Worm (Caenorhabditis elegans) whole organism, L3 larva: ENCODE results near the gene W04B5.3.

ENCODE experiments used
- R02D3.7 ChIP-seq: fragments of 150-350 bp; optimal IDR thresholded peaks from 2 replicates; lab custom pipeline; 2014; ENCODE audit warnings: missing biosample characterization, missing genetic modification characterization
- ZK546.5 ChIP-seq: sonication (generic microtip); optimal IDR thresholded peaks from 2 replicates; lab custom pipeline; 2017; ENCODE audit warnings: missing biosample characterization, missing genetic modification characterization
- ama-1 ChIP-seq: fragments of 150-350 bp; optimal IDR thresholded peaks from 2 replicates; lab custom pipeline; 2018
- ceh-16 ChIP-seq: sonication (generic microtip); optimal IDR thresholded peaks from 2 replicates; lab custom pipeline; 2017; ENCODE audit warnings: missing biosample characterization, missing genetic modification characterization
- ceh-28 ChIP-seq: fragments of 150-350 bp; optimal IDR thresholded peaks from 2 replicates; lab custom pipeline; 2014; ENCODE audit warnings: missing biosample characterization, missing genetic modification reagents, missing genetic modification characterization
- ceh-9 ChIP-seq: sonication (generic microtip); optimal IDR thresholded peaks from 2 replicates; lab custom pipeline; 2018; ENCODE audit warnings: missing biosample characterization, missing genetic modification characterization
- daf-12 ChIP-seq: fragments of 150-350 bp; optimal IDR thresholded peaks from 2 replicates; lab custom pipeline; 2014; ENCODE audit warnings: missing biosample characterization, missing genetic modification reagents, missing genetic modification characterization
- egl-5 ChIP-seq: fragments of 150-350 bp; optimal IDR thresholded peaks from 2 replicates; lab custom pipeline; 2017; ENCODE audit warnings: missing biosample characterization, missing genetic modification reagents, missing genetic modification characterization, inconsistent platforms
- elt-3 ChIP-seq, 3 experiments: fragments of 150-350 bp in 1 of 3; sonication (generic microtip) in 2 of 3; optimal IDR thresholded peaks; 2 replicates in 2 of 3; 4 replicates in 1 of 3; lab custom pipeline; 2014 to 2017; ENCODE audit warnings: missing biosample characterization in 3 of 3, missing genetic modification characterization in 3 of 3
- eor-1 ChIP-seq, 2 experiments: fragments of 150-350 bp; optimal IDR thresholded peaks; 2 replicates each; lab custom pipeline; 2014 to 2018; ENCODE audit warnings: missing biosample characterization in 2 of 2, missing genetic modification characterization in 2 of 2
- fkh-10 ChIP-seq: sonication (generic microtip); optimal IDR thresholded peaks from 2 replicates; lab custom pipeline; 2017; ENCODE audit warnings: missing biosample characterization, missing genetic modification reagents, missing genetic modification characterization
- fkh-2 ChIP-seq: fragments of 150-350 bp; optimal IDR thresholded peaks from 2 replicates; lab custom pipeline; 2014; ENCODE audit warnings: missing biosample characterization, missing genetic modification reagents, missing genetic modification characterization
- fos-1 ChIP-seq: fragments of 150-350 bp; optimal IDR thresholded peaks from 2 replicates; lab custom pipeline; 2014; ENCODE audit warnings: missing biosample characterization, missing genetic modification characterization
- hmg-11 ChIP-seq: sonication (generic microtip); optimal IDR thresholded peaks from 2 replicates; lab custom pipeline; 2016; ENCODE audit warnings: missing genetic modification characterization, missing compliant biosample characterization
- lin-15B ChIP-seq: fragments of 150-350 bp; optimal IDR thresholded peaks from 2 replicates; lab custom pipeline; 2014; ENCODE audit warnings: missing biosample characterization, missing genetic modification characterization
- lin-39 ChIP-seq: fragments of 150-350 bp; optimal IDR thresholded peaks from 2 replicates; lab custom pipeline; 2018; ENCODE audit warnings: missing biosample characterization, missing genetic modification reagents, missing genetic modification characterization
- lsy-12 ChIP-seq: sonication (generic microtip); optimal IDR thresholded peaks from 2 replicates; lab custom pipeline; 2016; ENCODE audit warnings: mild to moderate bottlenecking, missing genetic modification characterization, missing compliant biosample characterization
- mdl-1 ChIP-seq: fragments of 150-350 bp; optimal IDR thresholded peaks from 2 replicates; lab custom pipeline; 2014; ENCODE audit warnings: missing biosample characterization, missing genetic modification characterization
- mml-1 ChIP-seq: fragments of 150-350 bp; sonication (generic microtip); optimal IDR thresholded peaks from 3 replicates; lab custom pipeline; 2014; ENCODE audit warnings: missing biosample characterization, missing genetic modification characterization
- nfya-1 ChIP-seq: sonication (generic microtip); optimal IDR thresholded peaks from 2 replicates; lab custom pipeline; 2017; ENCODE audit warnings: missing genetic modification characterization, mild to moderate bottlenecking, missing compliant biosample characterization, antibody characterized with exemption, moderate library complexity; ENCODE audit not compliant: insufficient read depth
- nhr-11 ChIP-seq: fragments of 150-350 bp; optimal IDR thresholded peaks from 2 replicates; lab custom pipeline; 2014; ENCODE audit warnings: missing biosample characterization, missing genetic modification characterization
- nhr-23 ChIP-seq: fragments of 150-350 bp; optimal IDR thresholded peaks from 2 replicates; lab custom pipeline; 2014; ENCODE audit warnings: missing biosample characterization, missing genetic modification reagents, missing genetic modification characterization
- nhr-25 ChIP-seq: sonication (generic microtip); optimal IDR thresholded peaks from 2 replicates; lab custom pipeline; 2017; ENCODE audit warnings: missing biosample characterization, missing genetic modification characterization
- nhr-28 ChIP-seq: fragments of 150-350 bp; optimal IDR thresholded peaks from 2 replicates; lab custom pipeline; 2014; ENCODE audit warnings: missing biosample characterization, missing genetic modification characterization
- nhr-67 ChIP-seq: fragments of 150-350 bp; optimal IDR thresholded peaks from 2 replicates; lab custom pipeline; 2014; ENCODE audit warnings: missing biosample characterization, missing genetic modification characterization
- nhr-76 ChIP-seq: fragments of 150-350 bp; sonication (generic microtip); optimal IDR thresholded peaks from 5 replicates; lab custom pipeline; 2014; ENCODE audit warnings: missing biosample characterization, missing genetic modification characterization
- pha-4 ChIP-seq: fragments of 150-350 bp; optimal IDR thresholded peaks from 2 replicates; lab custom pipeline; 2014; ENCODE audit warnings: missing biosample characterization, missing genetic modification reagents, missing genetic modification characterization
- pqm-1 ChIP-seq: fragments of 150-350 bp; optimal IDR thresholded peaks from 2 replicates; lab custom pipeline; 2017; ENCODE audit warnings: missing biosample characterization, missing genetic modification characterization, inconsistent platforms
- snpc-4 ChIP-seq: fragments of 150-350 bp; optimal IDR thresholded peaks from 2 replicates; lab custom pipeline; 2014; ENCODE audit warnings: missing biosample characterization, missing genetic modification characterization
- ztf-11 ChIP-seq: fragments of 150-350 bp; optimal IDR thresholded peaks from 2 replicates; lab custom pipeline; 2014; ENCODE audit warnings: missing biosample characterization, missing genetic modification characterization

The W04B5.3 gene

ce11 chrIII:2375918-2376317 is 42.4 kb upstream of the W04B5.3 start, which contains the start of gene H14E04.2 (continued):
- no peak for TF ChIP-seq fkh-2 (tag; lab: Kevin White, UChicago)
- TF ChIP-seq nhr-11 (tag; lab: Kevin White, UChicago) = peak; percentile 4
- no peak for TF ChIP-seq lsy-12 (tag; lab: Kevin White, UChicago)
- TF ChIP-seq fkh-10 = no peak
- TF ChIP-seq, all 47 proteins: peak for 16

- TF ChIP-seq fkh-2 (tag; lab: Kevin White, UChicago) (no peak), mml-1 (no peak), daf-12 (tag; lab: Kevin White, UChicago) (no peak), ceh-28 (tag; lab: Kevin White, UChicago) (peak; percentile 96)
Measured at ce11 chrIII:2384364-2384763, 34.0 kb upstream of the W04B5.3 start.

DNA sequence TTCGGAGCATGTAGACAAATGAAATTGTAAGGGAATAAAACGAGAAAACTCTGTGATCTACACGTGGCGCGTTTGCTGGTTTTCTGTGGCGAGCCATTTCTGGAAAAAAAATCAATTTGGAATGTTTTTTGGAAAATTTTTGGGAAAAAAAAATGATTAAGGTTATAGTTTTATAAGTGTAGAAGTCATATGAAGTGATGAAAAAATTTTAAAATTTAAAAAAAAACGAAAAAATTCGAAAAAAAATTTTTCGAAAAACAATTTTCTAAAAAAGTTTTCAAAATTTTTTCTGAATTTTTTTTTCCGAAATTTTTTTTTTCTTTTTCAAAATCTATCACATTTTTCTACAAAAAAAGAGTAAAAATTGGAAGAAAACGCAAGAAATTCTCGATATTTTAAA is 31.8 kb upstream of the W04B5.3 start, which contains the start of gene H14E04.3:
TSS of gene H14E04.3 (minus strand) at position 101 of the 400 bp plus-strand sequence.
- TF ChIP-seq ama-1 (no peak), ztf-11 (tag; lab: Kevin White, UChicago) (no peak)

ce11 chrIII:2391704-2392103 is 26.6 kb upstream of the W04B5.3 start:
- peak; percentile 85 for TF ChIP-seq fkh-10
- no peak for TF ChIP-seq ztf-11 (tag; lab: Kevin White, UChicago)

- TF ChIP-seq ZK546.5 (no peak), lin-15B (no peak)
Measured at ce11 chrIII:2393666-2394154, 24.6 kb upstream of the W04B5.3 start.

DNA sequence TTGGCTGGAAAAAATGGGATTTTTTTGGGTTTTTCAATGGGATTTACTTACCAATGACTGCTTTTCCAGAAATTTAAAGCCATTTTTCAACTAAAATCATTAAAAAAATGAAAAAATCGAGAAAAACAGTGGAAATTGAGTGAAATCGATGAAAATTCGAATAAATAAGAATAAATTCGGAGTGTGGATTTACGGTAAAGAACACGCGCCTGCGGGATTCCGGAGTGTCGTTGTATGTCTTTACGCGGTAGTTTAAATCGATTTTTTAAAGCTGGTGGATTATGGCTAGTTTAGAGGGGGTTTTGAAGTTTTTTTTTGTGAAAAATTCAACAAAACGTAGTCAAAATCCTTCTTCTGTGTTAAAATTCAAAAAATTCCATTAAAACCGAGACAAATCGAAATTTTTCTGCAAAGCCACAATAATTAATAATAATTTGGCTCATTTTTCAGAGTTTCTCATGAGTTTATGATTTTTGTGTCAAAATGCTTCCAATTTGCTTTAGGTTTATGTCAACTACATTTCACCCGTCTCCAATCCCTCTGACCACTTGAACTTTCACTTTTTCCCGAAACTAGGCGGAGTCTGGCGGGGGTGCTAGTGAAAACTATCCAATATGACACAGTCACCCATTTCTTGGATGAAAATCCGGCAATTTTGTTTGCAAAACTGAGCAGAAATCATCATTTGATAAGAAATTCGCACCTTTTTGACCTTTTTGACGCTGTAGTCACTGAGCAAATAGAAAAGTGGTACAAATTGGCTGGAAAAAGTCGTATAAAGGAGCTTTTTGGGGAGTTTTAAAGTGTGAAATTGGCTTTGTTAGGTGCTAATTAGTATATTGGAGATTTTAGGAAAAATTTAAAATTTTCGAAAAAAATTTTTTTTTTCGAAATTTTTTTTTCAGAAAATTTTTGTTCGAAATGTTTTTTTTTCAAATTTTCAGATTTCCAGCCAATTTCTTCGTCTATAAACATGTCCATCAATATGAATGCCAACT is 16.9 kb upstream of the W04B5.3 start, which contains the start of the genes cic-1 and strm-1:
TSS of gene cic-1 (minus strand) at position 96 of the 998 bp plus-strand sequence.
TSS of gene strm-1 (plus strand) at position 945 of the 998 bp plus-strand sequence.
- TF ChIP-seq snpc-4 (tag; lab: Kevin White, UChicago) = no peak
- no peak for TF ChIP-seq ceh-16 (tag; lab: Kevin White, UChicago)
- no peak for TF ChIP-seq fos-1 (tag; lab: Kevin White, UChicago)
- TF ChIP-seq nhr-76 (tag; lab: Kevin White, UChicago) = no peak
- no peak for TF ChIP-seq eor-1 (tag; optimal IDR thresholded peaks at IDR 0.05; lab: Kevin White, UChicago)
- peak; percentile 22 for TF ChIP-seq lin-39 (tag; lab: Kevin White, UChicago)
- TF ChIP-seq mdl-1 (tag; lab: Kevin White, UChicago) = no peak
- TF ChIP-seq nhr-23 (tag; lab: Kevin White, UChicago) = no peak
- peak; percentile 98 for TF ChIP-seq R02D3.7 (tag; lab: Kevin White, UChicago)
- no peak for TF ChIP-seq elt-3 (tag; optimal IDR thresholded peaks at IDR 0.05; lab: Kevin White, UChicago)
- TF ChIP-seq ceh-9 = no peak
- peak; percentile 56 for TF ChIP-seq pha-4 (tag; lab: Kevin White, UChicago)
- peak; percentile 59 for TF ChIP-seq hmg-11 (tag; lab: Kevin White, UChicago)
- TF ChIP-seq lin-15B = peak; percentile 69
- peak; percentile 6 for TF ChIP-seq pqm-1 (tag; lab: Kevin White, UChicago)
- TF ChIP-seq nhr-28 (tag; lab: Kevin White, UChicago) = no peak
- peak; percentile 27 for TF ChIP-seq egl-5 (tag; lab: Kevin White, UChicago)
- TF ChIP-seq nhr-67 (tag; lab: Kevin White, UChicago) = no peak
- TF ChIP-seq nhr-25 (tag; lab: Kevin White, UChicago) = no peak
- TF ChIP-seq ceh-28 (tag; lab: Kevin White, UChicago) = peak; percentile 68
- TF ChIP-seq nfya-1 (tag; lab: Kevin White, UChicago) = peak; percentile 50
- TF ChIP-seq, all 47 proteins: peak for 9
